Fruit fly (Drosophila melanogaster): ENCODE results near the gene Poxm.

The Poxm gene

DNA sequence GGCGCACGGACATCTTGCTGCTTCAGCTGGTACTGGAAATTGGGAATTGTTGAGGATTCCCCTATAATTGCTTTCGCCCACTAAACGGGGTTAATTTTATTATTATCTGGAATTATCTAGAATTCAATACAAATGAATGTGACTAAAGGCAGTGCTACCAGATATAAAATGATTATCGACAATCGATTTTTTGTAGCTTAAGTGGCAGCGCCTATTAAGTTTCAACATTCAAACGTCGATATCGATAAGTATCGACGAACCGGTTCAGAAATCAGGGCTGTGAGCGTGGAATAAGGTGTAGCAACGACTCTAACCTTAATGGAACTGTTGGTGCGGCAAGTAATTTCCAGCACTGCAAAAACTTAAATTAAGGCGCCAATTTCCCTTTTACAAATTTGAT lies 28.5 kb downstream of the Poxm start, which contains the start of gene Sgt1 (continued):
- peak; percentile 8 for TF ChIP-seq Chrac-16 (GFP tag; optimal IDR thresholded peaks at IDR 0.05)
- peak; percentile 36 for TF ChIP-seq grau (tag; optimal IDR thresholded peaks at IDR 0.05)
- peak; percentile 35 for TF ChIP-seq Nf-YC (tag; optimal IDR thresholded peaks at IDR 0.05)
- TF ChIP-seq CG1832 (GFP tag; optimal IDR thresholded peaks at IDR 0.05): no peak
- no peak for TF ChIP-seq CG31441 (GFP tag; IDR thresholded peaks at IDR 0.05)
- TF ChIP-seq CG12744 (GFP tag; optimal IDR thresholded peaks at IDR 0.05): peak; percentile 11
- TF ChIP-seq insv (GFP tag; optimal IDR thresholded peaks at IDR 0.05): peak in 1 of 2 experiments; percentile 64
- peak; percentile 85 for TF ChIP-seq pita (GFP tag; optimal IDR thresholded peaks at IDR 0.05)
- peak; percentile 33 for TF ChIP-seq CG7839 (tag; optimal IDR thresholded peaks at IDR 0.05)
- no peak for TF ChIP-seq Adf1 (GFP tag; IDR thresholded peaks at IDR 0.05)
- TF ChIP-seq Opbp (GFP tag; IDR thresholded peaks at IDR 0.05; ENCODE audit: partially characterized antibody): peak; percentile 82; the same call in 2 of the 3 replicates
- TF ChIP-seq btn (GFP tag; optimal IDR thresholded peaks at IDR 0.05): no peak
- TF ChIP-seq p53 (GFP tag; optimal IDR thresholded peaks at IDR 0.05): peak; percentile 22
- TF ChIP-seq Side (GFP tag; optimal IDR thresholded peaks at IDR 0.05): peak; percentile 26
- no peak for TF ChIP-seq gsb (GFP tag; IDR thresholded peaks at IDR 0.05)
- 0 out of 3 replicates have a peak, but pooled peaks have one; percentile 25 for TF ChIP-seq Aef1 (GFP tag; IDR thresholded peaks at IDR 0.05)
- no peak for TF ChIP-seq dysf (GFP tag; IDR thresholded peaks at IDR 0.05)
- peak; percentile 63 for TF ChIP-seq CG17829 (tag; optimal IDR thresholded peaks at IDR 0.05)
- TF ChIP-seq CG6791 (GFP tag; IDR thresholded peaks at IDR 0.05; ENCODE audit: partially characterized antibody): peak; percentile 86
- TF ChIP-seq knrl (GFP tag; IDR thresholded peaks at IDR 0.05; ENCODE audit: partially characterized antibody): peak; percentile 74
- TF ChIP-seq dm (GFP tag; optimal IDR thresholded peaks at IDR 0.05): peak; percentile 41
- TF ChIP-seq pnt (GFP tag; optimal IDR thresholded peaks at IDR 0.05): no peak
- no peak for TF ChIP-seq CG6813 (GFP tag; optimal IDR thresholded peaks at IDR 0.05)
- peak; percentile 84 for TF ChIP-seq CG2116 (GFP tag; optimal IDR thresholded peaks at IDR 0.05)
- peak; percentile 12 for TF ChIP-seq pum (GFP tag; optimal IDR thresholded peaks at IDR 0.05)
- TF ChIP-seq CG10147 (GFP tag; optimal IDR thresholded peaks at IDR 0.05): peak; percentile 7
- TF ChIP-seq Mes4 (GFP tag; optimal IDR thresholded peaks at IDR 0.05): peak; percentile 5
- no peak for TF ChIP-seq CG8281 (tag; optimal IDR thresholded peaks at IDR 0.05)
- 0 out of 3 replicates have a peak, but pooled peaks have one; percentile 29 for TF ChIP-seq Dbx (GFP tag; IDR thresholded peaks at IDR 0.05)
- peak; percentile 77 for TF ChIP-seq CG2120 (GFP tag; optimal IDR thresholded peaks at IDR 0.05)
- TF ChIP-seq Poxn (GFP tag; IDR thresholded peaks at IDR 0.05): no peak
- peak; percentile 48 for TF ChIP-seq CG16863 (GFP tag; optimal IDR thresholded peaks at IDR 0.05)
- TF ChIP-seq CG14710 (tag; optimal IDR thresholded peaks at IDR 0.05): peak; percentile 69
- TF ChIP-seq lov (optimal IDR thresholded peaks at IDR 0.05): no peak
- TF ChIP-seq lov (GFP tag; IDR thresholded peaks at IDR 0.05): no peak
- peak; percentile 81 for TF ChIP-seq HmgD (GFP tag; optimal IDR thresholded peaks at IDR 0.05)
- TF ChIP-seq Hsf (GFP tag; optimal IDR thresholded peaks at IDR 0.05): peak; percentile 60
- peak in 1 of 2 experiments; percentile 17 for TF ChIP-seq Hr51 (GFP tag; optimal IDR thresholded peaks at IDR 0.05)
- TF ChIP-seq B-H2 (GFP tag; optimal IDR thresholded peaks at IDR 0.05): peak; percentile 88
- peak; percentile 72 for TF ChIP-seq vfl (GFP tag; optimal IDR thresholded peaks at IDR 0.05)
- TF ChIP-seq HLH4C (GFP tag; IDR thresholded peaks at IDR 0.05; ENCODE audit: partially characterized antibody): peak; percentile 91
- no peak for TF ChIP-seq sima (GFP tag; optimal IDR thresholded peaks at IDR 0.05)
- peak; percentile 99 for TF ChIP-seq ato (GFP tag; IDR thresholded peaks at IDR 0.05; ENCODE audit: partially characterized antibody)
- peak; percentile 89 for TF ChIP-seq nerfin-2 (GFP tag; IDR thresholded peaks at IDR 0.05; ENCODE audit: partially characterized antibody)
- TF ChIP-seq Max (GFP tag; optimal IDR thresholded peaks at IDR 0.05): peak; percentile 34
- peak; percentile 80 for TF ChIP-seq hb (GFP tag; IDR thresholded peaks at IDR 0.05; ENCODE audit: partially characterized antibody)
- peak; percentile 75 for TF ChIP-seq sug (tag; optimal IDR thresholded peaks at IDR 0.05)
- TF ChIP-seq CG17361 (GFP tag; IDR thresholded peaks at IDR 0.05): 0 out of 3 replicates have a peak, but pooled peaks have one; percentile 21
- peak; percentile 80 for TF ChIP-seq CG3847 (GFP tag; IDR thresholded peaks at IDR 0.05)
- peak; percentile 56 for TF ChIP-seq CTCF (GFP tag; optimal IDR thresholded peaks at IDR 0.05)
- TF ChIP-seq gro (GFP tag; optimal IDR thresholded peaks at IDR 0.05): peak; percentile 79
